Fruit fly (Drosophila melanogaster): ENCODE data around the gene CG14050.

CG14050 gene

DNA sequence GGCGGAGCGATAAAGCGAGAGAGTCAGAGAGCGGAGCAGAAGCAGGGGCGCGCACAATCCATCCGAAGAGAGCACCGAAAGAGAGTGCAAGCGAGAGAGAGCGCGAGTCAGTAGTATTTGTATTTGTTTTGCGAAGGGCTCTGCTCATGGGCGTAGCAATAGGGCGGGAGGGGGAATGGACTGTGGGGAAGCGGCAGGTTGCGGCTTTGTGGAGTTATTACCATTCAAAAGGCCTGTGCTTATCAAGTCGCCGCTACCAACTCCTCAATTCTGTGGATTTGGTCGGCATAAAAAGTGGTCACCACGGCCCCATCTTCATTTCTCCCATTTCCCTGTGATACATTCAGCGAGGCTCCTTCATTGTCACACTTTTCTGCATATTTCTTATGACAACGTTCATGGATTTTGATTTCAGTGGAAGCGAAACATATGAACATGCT is 24.9 kb downstream of the CG14050 start (continued):
- TF ChIP-seq crp (GFP tag; optimal IDR thresholded peaks at IDR 0.05) (no peak), CG8290 (GFP tag; optimal IDR thresholded peaks at IDR 0.05) (no peak), CG8290 (tag; optimal IDR thresholded peaks at IDR 0.05) (peak in 1 of 2 experiments; percentile 54), hth (optimal IDR thresholded peaks at IDR 0.05) (no peak), seq (GFP tag; IDR thresholded peaks at IDR 0.05) (no peak), CG1602 (GFP tag; optimal IDR thresholded peaks at IDR 0.05) (no peak), gce (GFP tag; IDR thresholded peaks at IDR 0.05) (no peak; the same call in 2 of the 3 replicates), ind (GFP tag; optimal IDR thresholded peaks at IDR 0.05) (peak; percentile 56), Elba2 (GFP tag; optimal IDR thresholded peaks at IDR 0.05) (no peak), Dip2 (GFP tag; IDR thresholded peaks at IDR 0.05) (no peak), CG6683 (GFP tag; optimal IDR thresholded peaks at IDR 0.05) (peak; percentile 5), CG17359 (tag; optimal IDR thresholded peaks at IDR 0.05) (peak; percentile 15), org-1 (GFP tag; optimal IDR thresholded peaks at IDR 0.05) (peak; percentile 62), CG4820 (GFP tag; optimal IDR thresholded peaks at IDR 0.05) (peak; percentile 39), Lhr (GFP tag; optimal IDR thresholded peaks at IDR 0.05) (no peak), nerfin-1 (tag; optimal IDR thresholded peaks at IDR 0.05) (peak; percentile 4), CG5180 (GFP tag; optimal IDR thresholded peaks at IDR 0.05) (no peak), grau (tag; optimal IDR thresholded peaks at IDR 0.05) (peak; percentile 58), CG8281 (tag; optimal IDR thresholded peaks at IDR 0.05) (no peak), abd-A (tag; optimal IDR thresholded peaks at IDR 0.05) (peak; percentile 82), CG7745 (tag; optimal IDR thresholded peaks at IDR 0.05) (no peak), NFAT (GFP tag; IDR thresholded peaks at IDR 0.05) (peak; percentile 53), lilli (GFP tag; optimal IDR thresholded peaks at IDR 0.05) (peak; percentile 38), Side (GFP tag; optimal IDR thresholded peaks at IDR 0.05) (peak; percentile 35), caup (GFP tag; optimal IDR thresholded peaks at IDR 0.05; ENCODE audit: severe bottlenecking) (peak; percentile 30), prd (optimal IDR thresholded peaks at IDR 0.05) (no peak), prd (GFP tag; IDR thresholded peaks at IDR 0.05) (peak; percentile 60; the same call in 2 of the 3 replicates), Sox100B (GFP tag; optimal IDR thresholded peaks at IDR 0.05) (peak; percentile 17), Gug (GFP tag; IDR thresholded peaks at IDR 0.05) (peak; percentile 66; the same call in 3 of the 4 replicates), salm (tag; optimal IDR thresholded peaks at IDR 0.05) (peak; percentile 7), unpg (GFP tag; optimal IDR thresholded peaks at IDR 0.05) (peak; percentile 35), CG16863 (GFP tag; optimal IDR thresholded peaks at IDR 0.05) (no peak), CG31365 (tag; optimal IDR thresholded peaks at IDR 0.05) (peak; percentile 3), PHDP (tag; optimal IDR thresholded peaks at IDR 0.05) (peak; percentile 31), Bgb (GFP tag; IDR thresholded peaks at IDR 0.05; ENCODE audit: partially characterized antibody) (no peak), zfh2 (GFP tag; optimal IDR thresholded peaks at IDR 0.05) (peak; percentile 17), sd (tag; optimal IDR thresholded peaks at IDR 0.05) (peak; percentile 25), Dek (tag; optimal IDR thresholded peaks at IDR 0.05) (peak; percentile 18), sna (GFP tag; IDR thresholded peaks at IDR 0.05; ENCODE audit: partially characterized antibody) (0 out of 2 replicates have a peak, but pooled peaks have one; percentile 14), CG6272 (GFP tag; IDR thresholded peaks at IDR 0.05) (peak; percentile 34), CG10321 (GFP tag; IDR thresholded peaks at IDR 0.05) (no peak), CG9817 (tag; optimal IDR thresholded peaks at IDR 0.05) (peak; percentile 38), CG9727 (GFP tag; optimal IDR thresholded peaks at IDR 0.05) (peak; percentile 20), Hand (GFP tag; optimal IDR thresholded peaks at IDR 0.05) (peak; percentile 55), CG12155 (GFP tag; optimal IDR thresholded peaks at IDR 0.05) (peak; percentile 46), pum (GFP tag; optimal IDR thresholded peaks at IDR 0.05) (no peak), ewg (GFP tag; optimal IDR thresholded peaks at IDR 0.05) (peak; percentile 19), CG8359 (GFP tag; optimal IDR thresholded peaks at IDR 0.05; ENCODE audit: borderline replicate concordance) (no peak), CG15696 (tag; optimal IDR thresholded peaks at IDR 0.05) (peak; percentile 20), Optix (GFP tag; IDR thresholded peaks at IDR 0.05) (0 out of 3 replicates have a peak, but pooled peaks have one; percentile 30)
